Worm (Caenorhabditis elegans) whole organism, L4 larva: ENCODE results near the gene K08A2.2.

ENCODE experiments used
- D1046.2 ChIP-seq: fragments of 200-800 bp; sonication (Bioruptor generic); IDR thresholded peaks from 2 replicates; pipeline ENCODE4 v1.3.6; 2022; ENCODE audit warnings: missing genetic modification characterization, missing compliant biosample characterization
- F37D6.2 ChIP-seq: sonication (generic microtip); optimal IDR thresholded peaks from 2 replicates; lab custom pipeline; 2016; ENCODE audit warnings: mild to moderate bottlenecking, missing genetic modification characterization, missing compliant biosample characterization
- F49E8.2 ChIP-seq: sonication (generic microtip); optimal IDR thresholded peaks from 2 replicates; lab custom pipeline; 2016; ENCODE audit warnings: missing compliant biosample characterization, mild to moderate bottlenecking, missing genetic modification characterization, borderline replicate concordance
- R02D3.7 ChIP-seq: fragments of 150-350 bp; sonication (generic microtip); optimal IDR thresholded peaks from 3 replicates; lab custom pipeline; 2014; ENCODE audit warnings: missing biosample characterization, missing genetic modification characterization
- ZK337.2 ChIP-seq: fragments of 200-800 bp; sonication (Bioruptor generic); IDR thresholded peaks from 2 replicates; pipeline ENCODE4 v1.3.6; 2022; ENCODE audit warnings: missing genetic modification reagents, missing genetic modification characterization, missing compliant biosample characterization
- aha-1 ChIP-seq: fragments of 150-350 bp; peaks from one replicate; lab custom pipeline; 2014; ENCODE audit warnings: missing biosample characterization, missing genetic modification characterization
- ceh-20 ChIP-seq: fragments of 200-800 bp; sonication (Bioruptor generic); IDR thresholded peaks from 2 replicates; pipeline ENCODE4 v1.3.6; 2022; ENCODE audit warnings: missing genetic modification reagents, missing genetic modification characterization, missing compliant biosample characterization
- ceh-32 ChIP-seq: sonication (generic microtip); optimal IDR thresholded peaks from 2 replicates; lab custom pipeline; 2016; ENCODE audit warnings: mild to moderate bottlenecking, missing genetic modification characterization, missing compliant biosample characterization; ENCODE audit not compliant: poor library complexity
- dmd-6 ChIP-seq: fragments of 200-800 bp; sonication (Bioruptor generic); IDR thresholded peaks from 2 replicates; pipeline ENCODE4 v1.3.6; 2022; ENCODE audit warnings: missing genetic modification reagents, missing genetic modification characterization, missing compliant biosample characterization
- dmd-8 ChIP-seq: fragments of 200-800 bp; sonication (Bioruptor generic); IDR thresholded peaks from 2 replicates; pipeline ENCODE4 v1.3.6; 2022; ENCODE audit warnings: missing genetic modification characterization, missing compliant biosample characterization
- duxl-1 ChIP-seq: sonication (generic microtip); optimal IDR thresholded peaks from 2 replicates; lab custom pipeline; 2016; ENCODE audit warnings: mild to moderate bottlenecking, missing genetic modification characterization, moderate library complexity, missing compliant biosample characterization; ENCODE audit not compliant: poor library complexity
- egl-43 ChIP-seq: fragments of 200-800 bp; sonication (Bioruptor generic); IDR thresholded peaks from 2 replicates; pipeline ENCODE4 v1.3.6; 2022; ENCODE audit warnings: missing genetic modification reagents, missing genetic modification characterization, missing compliant biosample characterization
- gei-8 ChIP-seq: fragments of 200-800 bp; sonication (Bioruptor generic); optimal IDR thresholded peaks from 2 replicates; lab custom pipeline; 2018; ENCODE audit warnings: mild to moderate bottlenecking, missing genetic modification characterization, missing compliant biosample characterization
- hif-1 ChIP-seq, 2 experiments: sonication (generic microtip); optimal IDR thresholded peaks; 2 replicates each; lab custom pipeline; 2016 to 2017; ENCODE audit warnings: missing compliant biosample characterization in 2 of 2, missing genetic modification characterization in 2 of 2, missing genetic modification reagents in 2 of 2, missing genotype in 2 of 2, mild to moderate bottlenecking in 1 of 2
- lin-15B ChIP-seq: fragments of 150-350 bp; sonication (generic microtip); optimal IDR thresholded peaks from 3 replicates; lab custom pipeline; 2014; ENCODE audit warnings: missing biosample characterization, missing genetic modification characterization
- lin-39 ChIP-seq: fragments of 150-350 bp; optimal IDR thresholded peaks from 2 replicates; lab custom pipeline; 2014; ENCODE audit warnings: missing biosample characterization, missing genetic modification reagents, missing genetic modification characterization
- madf-9 ChIP-seq: fragments of 200-800 bp; sonication (Bioruptor generic); conservative IDR thresholded peaks from 2 replicates; pipeline ENCODE4 v1.3.6; 2022; ENCODE audit warnings: missing genetic modification reagents, missing genetic modification characterization, missing compliant biosample characterization
- mes-2 ChIP-seq: sonication (generic microtip); optimal IDR thresholded peaks from 2 replicates; lab custom pipeline; 2016; ENCODE audit warnings: missing genotype, mild to moderate bottlenecking, missing genetic modification characterization, missing compliant biosample characterization; ENCODE audit not compliant: poor library complexity, severe bottlenecking
- sdz-12 ChIP-seq: fragments of 200-800 bp; sonication (Bioruptor generic); optimal IDR thresholded peaks from 2 replicates; lab custom pipeline; 2018; ENCODE audit warnings: mild to moderate bottlenecking, missing genetic modification characterization, missing compliant biosample characterization
- set-16 ChIP-seq: fragments of 200-800 bp; sonication (Bioruptor generic); IDR thresholded peaks from 2 replicates; pipeline ENCODE4 v1.3.6; 2022; ENCODE audit warnings: missing genetic modification reagents, missing genetic modification characterization, missing compliant biosample characterization
- unc-130 ChIP-seq: sonication (generic microtip); optimal IDR thresholded peaks from 2 replicates; lab custom pipeline; 2016; ENCODE audit warnings: missing genetic modification reagents, missing genetic modification characterization, missing compliant biosample characterization
- unc-62 ChIP-seq, 3 experiments: fragments of 150-350 bp in 1 of 3; sonication (generic microtip); optimal IDR thresholded peaks in 2 of 3; peaks in 1 of 3; 1 replicate in 1 of 3; 2 replicates in 2 of 3; lab custom pipeline; 2014 to 2017; ENCODE audit warnings: missing biosample characterization in 3 of 3, missing genetic modification characterization in 3 of 3, missing genetic modification reagents in 3 of 3, missing genotype in 1 of 3
- zip-11 ChIP-seq: fragments of 200-800 bp; sonication (Bioruptor generic); IDR thresholded peaks from 2 replicates; pipeline ENCODE4 v1.3.6; 2022; ENCODE audit warnings: missing genetic modification characterization, missing compliant biosample characterization

K08A2.2 gene

ce11 chrII:2987854-2988350 is 3.5 kb upstream of the K08A2.2 start, which contains the start of gene lido-7 (continued):
- peak; percentile 40 for TF ChIP-seq duxl-1 (tag; lab: Kevin White, UChicago)

- TF ChIP-seq madf-9 (GFP tag; lab: Robert Waterston, UW) (0 out of 2 replicates have a peak, but pooled peaks have one; percentile 20), set-16 (GFP tag; lab: Robert Waterston, UW) (peak; percentile 75), dmd-8 (GFP tag; lab: Robert Waterston, UW) (0 out of 2 replicates have a peak, but pooled peaks have one; percentile 22)
These were observed 2.3 kb upstream of the K08A2.2 start for ce11 chrII:2989076-2989475.

- TF ChIP-seq unc-62 (GFP tag; optimal IDR thresholded peaks at IDR 0.05 in 1 of 2; lab: Kevin White, UChicago): peak in 1 of 2 experiments; percentile 75
- no peak for TF ChIP-seq unc-62 (tag; optimal IDR thresholded peaks at IDR 0.05; lab: Kevin White, UChicago)
- TF ChIP-seq zip-11 (GFP tag; lab: Robert Waterston, UW): no peak
- TF ChIP-seq dmd-6 (GFP tag; lab: Robert Waterston, UW): no peak
- TF ChIP-seq lin-15B (tag; lab: Kevin White, UChicago): no peak
- no peak for TF ChIP-seq set-16 (GFP tag; lab: Robert Waterston, UW)
These were observed 1.3 kb upstream of the K08A2.2 start for ce11 chrII:2990089-2990488.

- TF ChIP-seq R02D3.7 (tag; lab: Kevin White, UChicago) (no peak), mes-2 (tag; lab: Kevin White, UChicago) (peak; percentile 53)
These were observed 895 bp downstream of the K08A2.2 start for ce11 chrII:2992300-2992699.

ce11 chrII:2994590-2995392 is 3.4 kb downstream of the K08A2.2 start:
- TF ChIP-seq aha-1 (tag; lab: Kevin White, UChicago) (peak; percentile 77), F37D6.2 (tag; lab: Kevin White, UChicago) (no peak), ceh-20 (0 out of 2 replicates have a peak, but pooled peaks have one; percentile 10), F49E8.2 (tag; lab: Kevin White, UChicago) (no peak), hif-1 (tag; optimal IDR thresholded peaks at IDR 0.05; lab: Kevin White, UChicago) (no peak), D1046.2 (GFP tag; lab: Robert Waterston, UW) (no peak)

- no peak for TF ChIP-seq ZK337.2
- no peak for TF ChIP-seq lin-39
- peak; percentile 52 for TF ChIP-seq aha-1 (tag; lab: Kevin White, UChicago)
- no peak for TF ChIP-seq gei-8
- no peak for TF ChIP-seq unc-62 (GFP tag; optimal IDR thresholded peaks at IDR 0.05 in 1 of 2; lab: Kevin White, UChicago)
- TF ChIP-seq unc-62 (tag; optimal IDR thresholded peaks at IDR 0.05; lab: Kevin White, UChicago): no peak
- no peak for TF ChIP-seq ceh-32 (tag; lab: Kevin White, UChicago)
- no peak for TF ChIP-seq egl-43
- TF ChIP-seq unc-130 (GFP tag; lab: Kevin White, UChicago): no peak
These were observed 5.3 kb downstream of the K08A2.2 start, which contains the start of gene lido-8 for ce11 chrII:2996721-2997120. lido-8 (plus strand) TSS chrII:2997021.

ce11 chrII:2997828-2998441 is 6.5 kb downstream of the K08A2.2 start:
- TF ChIP-seq sdz-12 (no peak), duxl-1 (tag; lab: Kevin White, UChicago) (peak; percentile 16)
